Worm (Caenorhabditis elegans) whole organism, late embryonic: ENCODE data around the gene R09D1.13.
A peak's percentile ranks its signal among the peaks of the same experiment; 100 is the strongest.
"Not testable (repeated sequence)": the region's sequence is repeated elsewhere in the genome, so short reads cannot be mapped to it uniquely, and the experiment has no call there.

Experiments
- F13H6.1 ChIP-seq: sonication (generic microtip); optimal IDR thresholded peaks from 2 replicates; lab custom pipeline; 2016; ENCODE audit warnings: missing genetic modification characterization, missing compliant biosample characterization
- K09A11.1 ChIP-seq: sonication (generic microtip); optimal IDR thresholded peaks from 2 replicates; lab custom pipeline; 2017; ENCODE audit warnings: antibody characterized with exemption, mild to moderate bottlenecking, missing genetic modification characterization, missing compliant biosample characterization; ENCODE audit not compliant: insufficient read depth
- ahr-1 ChIP-seq: sonication (generic microtip); optimal IDR thresholded peaks from 2 replicates; lab custom pipeline; 2016; ENCODE audit warnings: missing genetic modification characterization, missing compliant biosample characterization
- ama-1 ChIP-seq: fragments of 150-350 bp; optimal IDR thresholded peaks from 2 replicates; lab custom pipeline; 2014
- ceh-19 ChIP-seq: fragments of 200-800 bp; sonication (Bioruptor generic); optimal IDR thresholded peaks from 2 replicates; lab custom pipeline; 2018; ENCODE audit warnings: mild to moderate bottlenecking, missing genetic modification characterization, missing compliant biosample characterization
- ceh-2 ChIP-seq: sonication (generic microtip); optimal IDR thresholded peaks from 2 replicates; lab custom pipeline; 2016; ENCODE audit warnings: missing genotype, missing genetic modification characterization, missing compliant biosample characterization
- ceh-24 ChIP-seq: sonication (generic microtip); optimal IDR thresholded peaks from 2 replicates; lab custom pipeline; 2016; ENCODE audit warnings: mild to moderate bottlenecking, missing genetic modification characterization, missing compliant biosample characterization
- ceh-30 ChIP-seq: fragments of 150-350 bp; optimal IDR thresholded peaks from 2 replicates; lab custom pipeline; 2014; ENCODE audit warnings: missing biosample characterization, missing genetic modification characterization
- ceh-45 ChIP-seq: fragments of 200-800 bp; sonication (Bioruptor generic); IDR thresholded peaks from 2 replicates; pipeline ENCODE4 v1.3.6; 2022; ENCODE audit warnings: missing genetic modification reagents, missing genetic modification characterization, missing compliant biosample characterization
- ceh-6 ChIP-seq: fragments of 200-800 bp; sonication (Bioruptor generic); optimal IDR thresholded peaks from 2 replicates; lab custom pipeline; 2018; ENCODE audit warnings: mild to moderate bottlenecking, missing genetic modification characterization, missing compliant biosample characterization
- che-1 ChIP-seq: sonication (generic microtip); optimal IDR thresholded peaks from 2 replicates; lab custom pipeline; 2016; ENCODE audit warnings: mild to moderate bottlenecking, missing genetic modification characterization, missing compliant biosample characterization
- dve-1 ChIP-seq: sonication (generic microtip); optimal IDR thresholded peaks from 2 replicates; lab custom pipeline; 2017; ENCODE audit warnings: antibody characterized with exemption, mild to moderate bottlenecking, missing genetic modification characterization, missing compliant biosample characterization
- elt-2 ChIP-seq: sonication (generic microtip); optimal IDR thresholded peaks from 2 replicates; lab custom pipeline; 2016; ENCODE audit warnings: missing genetic modification reagents, missing genetic modification characterization, missing compliant biosample characterization
- eyg-1 ChIP-seq: sonication (generic microtip); optimal IDR thresholded peaks from 2 replicates; lab custom pipeline; 2016; ENCODE audit warnings: missing genotype, missing genetic modification characterization, missing compliant biosample characterization
- hlh-13 ChIP-seq: fragments of 200-800 bp; sonication (Bioruptor generic); optimal IDR thresholded peaks from 2 replicates; lab custom pipeline; 2018; ENCODE audit warnings: mild to moderate bottlenecking, missing genetic modification characterization, missing compliant biosample characterization
- hlh-15 ChIP-seq: sonication (generic microtip); optimal IDR thresholded peaks from 2 replicates; lab custom pipeline; 2016; ENCODE audit warnings: missing genetic modification characterization, missing compliant biosample characterization
- hlh-6 ChIP-seq: sonication (generic microtip); optimal IDR thresholded peaks from 2 replicates; lab custom pipeline; 2016; ENCODE audit warnings: missing genotype, missing genetic modification characterization, missing compliant biosample characterization
- hlh-8 ChIP-seq: sonication (generic microtip); optimal IDR thresholded peaks from 2 replicates; lab custom pipeline; 2016; ENCODE audit warnings: missing genotype, missing genetic modification characterization, missing compliant biosample characterization
- lin-11 ChIP-seq: fragments of 200-800 bp; sonication (Bioruptor generic); optimal IDR thresholded peaks from 2 replicates; lab custom pipeline; 2018; ENCODE audit warnings: mild to moderate bottlenecking, missing genetic modification characterization, missing compliant biosample characterization
- mec-3 ChIP-seq: sonication (generic microtip); optimal IDR thresholded peaks from 2 replicates; lab custom pipeline; 2016; ENCODE audit warnings: borderline replicate concordance, missing genetic modification characterization, missing compliant biosample characterization
- nhr-11 ChIP-seq: fragments of 150-350 bp; optimal IDR thresholded peaks from 2 replicates; lab custom pipeline; 2014; ENCODE audit warnings: missing biosample characterization, missing genetic modification characterization
- nhr-232 ChIP-seq: sonication (generic microtip); optimal IDR thresholded peaks from 2 replicates; lab custom pipeline; 2016; ENCODE audit warnings: missing genetic modification characterization, missing compliant biosample characterization
- pag-3 ChIP-seq: sonication (generic microtip); optimal IDR thresholded peaks from 2 replicates; lab custom pipeline; 2016; ENCODE audit warnings: missing compliant biosample characterization, missing genetic modification characterization, borderline replicate concordance
- pax-1 ChIP-seq: fragments of 150-350 bp; optimal IDR thresholded peaks from 2 replicates; lab custom pipeline; 2014; ENCODE audit warnings: missing biosample characterization, missing genetic modification characterization
- pha-4 ChIP-seq: fragments of 150-350 bp; optimal IDR thresholded peaks from 2 replicates; lab custom pipeline; 2018; ENCODE audit warnings: missing biosample characterization, missing genetic modification reagents, missing genetic modification characterization
- sox-2 ChIP-seq: fragments of 200-800 bp; sonication (Bioruptor generic); IDR thresholded peaks from 2 replicates; pipeline ENCODE4 v1.3.6; 2022; ENCODE audit warnings: missing genetic modification reagents, missing genetic modification characterization, missing compliant biosample characterization

The R09D1.13 gene

DNA sequence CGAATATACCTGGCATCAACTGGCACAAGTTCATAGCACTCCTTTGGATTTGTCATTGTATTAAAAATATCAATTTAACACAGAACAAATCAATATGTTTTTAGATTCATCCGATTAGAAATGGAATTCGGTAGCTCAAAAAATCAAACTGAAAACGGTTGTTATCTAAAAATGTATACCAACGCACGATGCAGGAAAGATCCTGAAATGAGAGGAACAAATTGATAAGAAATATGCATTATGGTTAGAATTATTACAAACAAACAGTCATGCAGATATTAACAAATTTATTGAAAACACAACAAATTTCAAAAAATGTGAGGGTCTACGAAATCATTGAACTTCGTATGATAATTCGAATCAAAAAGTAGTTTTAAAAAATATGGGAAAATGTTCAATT lies 24.8 kb upstream of the R09D1.13 start, which contains the start of gene T19H5.6:
T19H5.6 (minus strand) TSS at position 195 of the 400 bp plus-strand sequence.
- TF ChIP-seq elt-2 (tag; lab: Kevin White, UChicago) (peak; percentile 4), pag-3 (tag; lab: Kevin White, UChicago) (no peak)

DNA sequence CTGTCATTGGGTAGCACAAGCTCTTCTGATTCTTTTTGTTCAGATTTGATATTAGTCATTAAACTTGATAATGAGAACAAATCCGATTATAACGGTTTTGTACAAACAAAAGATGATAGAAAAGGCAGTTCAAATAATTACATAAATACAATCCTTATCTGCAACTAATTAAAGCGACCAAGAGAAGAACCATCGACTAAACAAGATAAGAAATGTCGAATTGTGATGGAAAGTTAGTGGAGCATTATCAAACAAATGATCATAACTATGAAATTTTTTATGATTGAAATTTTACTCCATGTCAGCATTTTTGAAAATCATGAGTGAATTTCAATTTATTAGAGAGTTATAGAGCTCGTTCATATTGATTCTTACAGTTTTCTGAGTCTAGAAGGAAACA lies 23.1 kb upstream of the R09D1.13 start, which contains the start of gene chil-23:
chil-23 (minus strand) TSS at position 198 of the 400 bp plus-strand sequence.
- TF ChIP-seq hlh-13 (GFP tag; lab: Kevin White, UChicago) (no peak), elt-2 (tag; lab: Kevin White, UChicago) (peak; percentile 82)

DNA sequence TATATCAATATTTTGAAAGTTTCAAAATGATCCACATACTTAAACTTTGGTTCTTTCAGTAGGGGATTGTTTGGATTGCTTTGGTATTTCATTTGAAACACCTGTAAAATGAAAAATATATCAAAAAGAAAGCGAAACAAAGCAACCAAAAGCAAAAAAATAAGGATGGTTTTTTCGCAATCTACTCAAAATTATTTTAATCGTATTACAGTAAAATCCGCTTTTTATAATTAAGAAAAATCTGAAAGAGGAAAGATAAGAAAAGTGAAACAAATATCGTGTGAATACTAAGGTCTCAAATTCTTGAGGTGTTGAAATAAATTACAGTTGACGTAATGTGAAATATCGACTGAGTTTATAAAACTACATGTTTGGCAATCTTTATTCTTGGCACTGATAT lies 20.8 kb upstream of the R09D1.13 start, which contains the start of gene chil-22:
chil-22 (minus strand) TSS at position 101 of the 400 bp plus-strand sequence.
- TF ChIP-seq nhr-11 (tag; lab: Kevin White, UChicago) (no peak), hlh-15 (tag; lab: Kevin White, UChicago) (no peak), hlh-6 (tag; lab: Kevin White, UChicago) (no peak), eyg-1 (no peak), pha-4 (tag; lab: Kevin White, UChicago) (no peak), che-1 (tag; lab: Kevin White, UChicago) (no peak), K09A11.1 (tag; lab: Kevin White, UChicago) (no peak), ceh-30 (no peak), ceh-2 (tag; lab: Kevin White, UChicago) (no peak), ahr-1 (tag; lab: Kevin White, UChicago) (no peak), ceh-45 (GFP tag; lab: Robert Waterston, UW) (no peak), lin-11 (no peak), mec-3 (tag; lab: Kevin White, UChicago) (no peak), hlh-8 (no peak), ceh-6 (GFP tag; lab: Kevin White, UChicago) (no peak), F13H6.1 (no peak), nhr-232 (tag; lab: Kevin White, UChicago) (no peak)

DNA sequence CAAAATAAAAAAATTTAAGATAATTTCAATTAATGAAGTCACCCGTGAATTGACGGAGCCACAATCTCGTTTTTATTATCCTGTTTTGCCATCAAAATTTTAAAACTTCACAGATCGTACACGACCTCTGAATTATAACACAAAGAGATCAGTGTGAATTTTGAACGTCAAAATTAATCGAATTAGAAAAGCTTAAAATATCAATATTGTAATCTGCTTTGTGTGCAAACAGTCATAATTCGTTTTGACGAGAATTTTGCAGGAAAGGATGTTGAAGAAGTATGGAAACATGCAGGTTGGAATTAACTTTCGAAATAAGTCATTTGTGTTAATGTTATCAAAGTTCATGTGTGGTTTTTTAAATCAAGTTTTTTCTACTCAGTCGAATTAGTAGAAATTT lies 16.6 kb upstream of the R09D1.13 start, which contains the start of gene chil-21:
chil-21 (minus strand) TSS at position 101 of the 400 bp plus-strand sequence.
- not testable (repeated sequence) for TF ChIP-seq nhr-232 (tag; lab: Kevin White, UChicago); F13H6.1; pax-1 (tag; lab: Kevin White, UChicago)

DNA sequence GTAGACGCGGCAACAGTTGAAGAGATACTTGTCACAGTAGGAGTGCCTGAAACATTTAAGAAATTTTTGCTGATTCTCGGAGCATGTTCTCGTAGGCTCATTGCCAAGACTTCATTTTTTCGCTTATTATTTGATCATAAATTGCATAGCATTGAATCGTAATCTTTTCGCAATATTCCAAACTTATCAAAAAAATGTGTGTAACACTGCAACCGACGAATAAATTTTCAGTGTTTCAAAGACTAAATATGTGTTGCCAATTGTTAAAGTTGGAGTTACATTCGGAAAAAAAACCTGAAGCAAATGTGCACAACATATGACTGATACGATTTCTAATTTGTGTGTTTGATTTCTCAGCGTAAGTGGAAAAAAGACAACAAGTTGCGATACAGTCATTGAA lies 14.2 kb upstream of the R09D1.13 start, which contains the start of gene R09D1.14:
R09D1.14 (minus strand) TSS at position 101 of the 400 bp plus-strand sequence.
- not testable (repeated sequence) for TF ChIP-seq sox-2 (GFP tag; lab: Robert Waterston, UW); dve-1 (tag; lab: Kevin White, UChicago); ceh-2 (tag; lab: Kevin White, UChicago)

DNA sequence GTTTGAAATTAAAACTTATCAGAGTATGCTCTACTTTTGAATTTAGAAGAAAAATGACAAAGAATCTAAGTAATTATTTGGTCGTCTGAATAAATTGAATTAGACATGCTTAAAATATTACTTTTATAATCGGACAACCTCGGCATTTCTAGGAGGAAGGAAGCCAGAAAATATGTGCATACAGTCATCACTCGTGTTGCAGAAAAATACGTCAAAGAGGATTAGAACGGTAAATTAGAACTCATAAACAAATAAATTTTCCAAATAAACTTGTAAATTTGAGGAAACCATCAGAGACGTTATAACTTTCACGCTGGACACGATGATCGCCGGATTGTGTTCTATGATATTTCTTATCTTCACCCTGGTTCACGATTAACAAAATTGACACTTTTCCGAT lies 9.0 kb upstream of the R09D1.13 start, which contains the start of gene chil-19:
chil-19 (minus strand) TSS at position 101 of the 400 bp plus-strand sequence.
- TF ChIP-seq ahr-1 (tag; lab: Kevin White, UChicago) (no peak), ceh-19 (GFP tag; lab: Kevin White, UChicago) (no peak), pha-4 (tag; lab: Kevin White, UChicago) (no peak)

DNA sequence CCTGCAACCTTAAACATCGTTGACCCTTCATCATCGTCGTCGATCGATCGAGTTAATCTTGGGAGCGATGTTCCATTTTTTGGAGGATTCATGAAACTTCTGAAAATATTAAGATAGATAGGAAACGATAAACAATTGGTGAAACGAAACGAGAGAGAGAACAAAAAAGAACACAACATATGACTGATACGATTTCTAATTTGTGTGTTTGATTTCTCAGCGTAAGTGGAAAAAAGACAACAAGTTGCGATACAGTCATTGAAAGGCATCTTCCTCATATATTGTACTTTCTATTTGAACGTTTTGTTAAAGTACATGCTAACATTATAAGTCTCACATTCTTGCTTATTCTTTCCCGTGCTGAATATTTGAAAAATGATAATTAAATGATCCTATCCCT lies 6.9 kb upstream of the R09D1.13 start, which contains the start of gene R09D1.12:
R09D1.12 (minus strand) TSS at position 101 of the 400 bp plus-strand sequence.
- TF ChIP-seq ama-1 (lab: Kevin White, UChicago); hlh-6 (tag; lab: Kevin White, UChicago); ceh-24 (tag; lab: Kevin White, UChicago): not testable (repeated sequence)
- TF ChIP-seq, all 69 proteins: peak for 0; not testable (repeated sequence) for 69
